Fruit fly (Drosophila melanogaster): ENCODE results near the gene Phlpp.

Gene Phlpp

dm6 chr2L:19023972-19024743, 34.8 kb upstream of the Phlpp start (continued):
- TF ChIP-seq Atf-2 (GFP tag; optimal IDR thresholded peaks at IDR 0.05) (no peak), zfh1 (GFP tag; IDR thresholded peaks at IDR 0.05) (0 out of 3 replicates have a peak, but pooled peaks have one; percentile 32), NfI (GFP tag; optimal IDR thresholded peaks at IDR 0.05) (peak; percentile 71), Dp (GFP tag; optimal IDR thresholded peaks at IDR 0.05) (no peak), Scr (GFP tag; IDR thresholded peaks at IDR 0.05; ENCODE audit: partially characterized antibody) (no peak), Antp (GFP tag; optimal IDR thresholded peaks at IDR 0.05) (no peak), bsh (GFP tag; optimal IDR thresholded peaks at IDR 0.05) (peak in 1 of 2 experiments; percentile 64), lmd (GFP tag; IDR thresholded peaks at IDR 0.05) (peak; percentile 55), CG12769 (tag; optimal IDR thresholded peaks at IDR 0.05) (peak; percentile 61), CG8089 (GFP tag; optimal IDR thresholded peaks at IDR 0.05) (no peak), Doc2 (GFP tag; IDR thresholded peaks at IDR 0.05) (no peak), Rfx (GFP tag; IDR thresholded peaks at IDR 0.05) (peak; percentile 34; the same call in 1 of the 2 replicates), CG17829 (tag; optimal IDR thresholded peaks at IDR 0.05) (peak; percentile 56), CG31365 (tag; optimal IDR thresholded peaks at IDR 0.05) (no peak), CG18011 (GFP tag; optimal IDR thresholded peaks at IDR 0.05) (peak; percentile 19), ssp (GFP tag; IDR thresholded peaks at IDR 0.05) (no peak), E2f2 (GFP tag; IDR thresholded peaks at IDR 0.05) (peak; percentile 25; the same call in 1 of the 2 replicates), gce (GFP tag; IDR thresholded peaks at IDR 0.05) (no peak), YL-1 (GFP tag; optimal IDR thresholded peaks at IDR 0.05) (peak; percentile 5), Dip2 (GFP tag; IDR thresholded peaks at IDR 0.05) (no peak), Elba2 (GFP tag; optimal IDR thresholded peaks at IDR 0.05) (no peak), CG12299 (tag; optimal IDR thresholded peaks at IDR 0.05) (peak; percentile 63), pnt (GFP tag; optimal IDR thresholded peaks at IDR 0.05) (no peak), CG14667 (GFP tag; IDR thresholded peaks at IDR 0.05) (peak; percentile 21; the same call in 1 of the 2 replicates), CG12104 (GFP tag; optimal IDR thresholded peaks at IDR 0.05) (peak; percentile 33), CG2116 (GFP tag; optimal IDR thresholded peaks at IDR 0.05) (no peak), Sox100B (GFP tag; optimal IDR thresholded peaks at IDR 0.05) (peak; percentile 78), zen2 (GFP tag; IDR thresholded peaks at IDR 0.05; ENCODE audit: partially characterized antibody) (no peak), amos (GFP tag; IDR thresholded peaks at IDR 0.05; ENCODE audit: partially characterized antibody) (no peak), toy (GFP tag; IDR thresholded peaks at IDR 0.05) (0 out of 2 replicates have a peak, but pooled peaks have one; percentile 11), knrl (GFP tag; IDR thresholded peaks at IDR 0.05; ENCODE audit: partially characterized antibody) (no peak; the same call in 2 of the 3 replicates), ttk (GFP tag; IDR thresholded peaks at IDR 0.05) (peak; percentile 49; the same call in 1 of the 2 replicates), hkb (optimal IDR thresholded peaks at IDR 0.05) (no peak), hkb (GFP tag; IDR thresholded peaks at IDR 0.05) (peak; percentile 68), ranshi (GFP tag; IDR thresholded peaks at IDR 0.05) (0 out of 2 replicates have a peak, but pooled peaks have one; percentile 6), CG13775 (GFP tag; optimal IDR thresholded peaks at IDR 0.05) (peak; percentile 57), Opbp (GFP tag; IDR thresholded peaks at IDR 0.05; ENCODE audit: partially characterized antibody) (no peak), bowl (GFP tag; IDR thresholded peaks at IDR 0.05) (no peak), Xrp1 (GFP tag; IDR thresholded peaks at IDR 0.05) (peak; percentile 23; the same call in 1 of the 2 replicates), CG34376 (GFP tag; optimal IDR thresholded peaks at IDR 0.05) (peak; percentile 67), B-H2 (GFP tag; optimal IDR thresholded peaks at IDR 0.05) (peak; percentile 67), Camta (GFP tag; optimal IDR thresholded peaks at IDR 0.05) (peak; percentile 23), Hr78 (GFP tag; optimal IDR thresholded peaks at IDR 0.05) (peak in 1 of 2 experiments; percentile 21), Chrac-16 (GFP tag; optimal IDR thresholded peaks at IDR 0.05) (peak; percentile 22), run (tag; optimal IDR thresholded peaks at IDR 0.05) (peak; percentile 38), unc-4 (GFP tag; IDR thresholded peaks at IDR 0.05; ENCODE audit: partially characterized antibody) (0 out of 2 replicates have a peak, but pooled peaks have one; percentile 29), croc (GFP tag; conservative IDR thresholded peaks at IDR 0.05) (no peak; the same call in 2 of the 3 replicates), CG9876 (GFP tag; optimal IDR thresholded peaks at IDR 0.05) (no peak), NC2α (GFP tag; optimal IDR thresholded peaks at IDR 0.05) (no peak)

All from whole organism, embryonic.